4 worm cellular contexts compared by ENCODE assay signal in the genomic region with DNA sequence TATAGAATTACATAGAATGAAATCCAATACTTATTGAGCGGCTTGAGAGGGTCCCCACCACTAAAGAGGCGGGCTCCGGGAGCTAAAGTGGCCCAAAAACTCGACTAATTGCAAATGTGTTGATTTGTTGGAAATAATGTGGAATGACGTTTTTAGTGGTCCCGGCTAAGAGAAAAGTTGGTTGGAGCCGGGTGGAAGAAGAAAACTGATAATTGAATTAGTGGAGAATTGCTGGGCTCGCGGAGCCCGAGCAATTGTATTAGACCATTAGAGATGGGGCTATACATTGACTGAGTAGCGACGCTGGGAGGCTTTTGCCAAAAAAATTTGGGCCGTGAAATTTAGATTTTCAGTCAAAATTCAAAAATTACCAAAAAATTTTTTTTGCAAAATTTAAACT.
TF ChIP-seq lines count a peak whose summit lies in the region.

No protein-coding gene starts in this region.

TF ChIP-seq in whole organism, L1 larva, 84 proteins besides CTCF, POLR2A, EP300 and RAD21:
- TF ChIP-seq ztf-4 (tag; optimal IDR thresholded peaks at IDR 0.05; lab: Kevin White, UChicago) (no peak), sup-37 (GFP tag; optimal IDR thresholded peaks at IDR 0.05; lab: Kevin White, UChicago) (no peak), pqm-1 (tag; optimal IDR thresholded peaks at IDR 0.05; lab: Kevin White, UChicago) (no peak), efl-1 (optimal IDR thresholded peaks at IDR 0.05; lab: Kevin White, UChicago) (no peak), efl-1 (GFP tag; optimal IDR thresholded peaks at IDR 0.05 in 1 of 2; lab: Kevin White, UChicago) (peak in 1 of 2 experiments; percentile 42), ceh-8 (GFP tag; optimal IDR thresholded peaks at IDR 0.05; lab: Kevin White, UChicago) (peak; percentile 76), nhr-11 (tag; optimal IDR thresholded peaks at IDR 0.05; lab: Kevin White, UChicago) (no peak), snpc-4 (tag; optimal IDR thresholded peaks at IDR 0.05; lab: Kevin White, UChicago) (no peak), lin-14 (GFP tag; optimal IDR thresholded peaks at IDR 0.05; lab: Kevin White, UChicago) (peak; percentile 47), Y116A8C.19 (tag; optimal IDR thresholded peaks at IDR 0.05; lab: Kevin White, UChicago; ENCODE audit: borderline replicate concordance) (no peak), ceh-90 (tag; optimal IDR thresholded peaks at IDR 0.05; lab: Kevin White, UChicago) (no peak)

TF ChIP-seq in whole organism, late embryonic, 69 proteins besides CTCF, POLR2A, EP300 and RAD21:
- TF ChIP-seq dmd-4 (tag; optimal IDR thresholded peaks at IDR 0.05; lab: Kevin White, UChicago; ENCODE audit: borderline replicate concordance) (no peak), pqm-1 (tag; optimal IDR thresholded peaks at IDR 0.05; lab: Kevin White, UChicago) (no peak), ceh-31 (tag; optimal IDR thresholded peaks at IDR 0.05; lab: Kevin White, UChicago) (peak; percentile 35), ceh-34 (tag; optimal IDR thresholded peaks at IDR 0.05; lab: Kevin White, UChicago) (peak; percentile 87), unc-42 (tag; optimal IDR thresholded peaks at IDR 0.05; lab: Kevin White, UChicago) (peak; percentile 77), ceh-19 (GFP tag; optimal IDR thresholded peaks at IDR 0.05; lab: Kevin White, UChicago) (peak; percentile 43)

TF ChIP-seq in whole organism, midembryonic, 9 proteins besides CTCF, POLR2A, EP300 and RAD21:
- TF ChIP-seq T22C8.4 (GFP tag; IDR thresholded peaks at IDR 0.05; lab: Robert Waterston, UW): no peak
- 0 out of 2 replicates have a peak, but pooled peaks have one; percentile 19 for TF ChIP-seq flt-1 (GFP tag; IDR thresholded peaks at IDR 0.05; lab: Robert Waterston, UW)
TF ChIP-seq in whole organism, midembryonic: peak in this region for 1.

TF ChIP-seq in whole organism, mixed stage, embryonic, 35 proteins besides CTCF, POLR2A, EP300 and RAD21:
- no peak for TF ChIP-seq ztf-11 (tag; optimal IDR thresholded peaks at IDR 0.05; lab: Kevin White, UChicago)
- TF ChIP-seq drap-1 (GFP tag; optimal IDR thresholded peaks at IDR 0.05; lab: Kevin White, UChicago): no peak
- TF ChIP-seq unc-120 (tag; optimal IDR thresholded peaks at IDR 0.05; lab: Kevin White, UChicago; ENCODE audit: poor library complexity, severe bottlenecking): peak; percentile 24
- no peak for TF ChIP-seq nhr-28 (tag; optimal IDR thresholded peaks at IDR 0.05; lab: Kevin White, UChicago)
- TF ChIP-seq ceh-43 (GFP tag; optimal IDR thresholded peaks at IDR 0.05; lab: Kevin White, UChicago): no peak
- no peak for TF ChIP-seq nhr-2 (tag; optimal IDR thresholded peaks at IDR 0.05; lab: Kevin White, UChicago)
- no peak for TF ChIP-seq snpc-4 (tag; optimal IDR thresholded peaks at IDR 0.05; lab: Kevin White, UChicago)
- TF ChIP-seq ceh-39 (tag; optimal IDR thresholded peaks at IDR 0.05; lab: Kevin White, UChicago): no peak
- TF ChIP-seq ces-1 (GFP tag; optimal IDR thresholded peaks at IDR 0.05; lab: Kevin White, UChicago): peak; percentile 84
- TF ChIP-seq tbx-8 (GFP tag; optimal IDR thresholded peaks at IDR 0.05; lab: Kevin White, UChicago): no peak
- TF ChIP-seq zip-8 (tag; optimal IDR thresholded peaks at IDR 0.05; lab: Kevin White, UChicago): no peak
- TF ChIP-seq pha-4 (tag; optimal IDR thresholded peaks at IDR 0.05; lab: Kevin White, UChicago): no peak
- TF ChIP-seq elt-3 (tag; optimal IDR thresholded peaks at IDR 0.05; lab: Kevin White, UChicago): no peak
TF ChIP-seq in whole organism, mixed stage, embryonic: peak in this region for 2.
